Worm (Caenorhabditis elegans): ENCODE results near the gene col-85.

DNA sequence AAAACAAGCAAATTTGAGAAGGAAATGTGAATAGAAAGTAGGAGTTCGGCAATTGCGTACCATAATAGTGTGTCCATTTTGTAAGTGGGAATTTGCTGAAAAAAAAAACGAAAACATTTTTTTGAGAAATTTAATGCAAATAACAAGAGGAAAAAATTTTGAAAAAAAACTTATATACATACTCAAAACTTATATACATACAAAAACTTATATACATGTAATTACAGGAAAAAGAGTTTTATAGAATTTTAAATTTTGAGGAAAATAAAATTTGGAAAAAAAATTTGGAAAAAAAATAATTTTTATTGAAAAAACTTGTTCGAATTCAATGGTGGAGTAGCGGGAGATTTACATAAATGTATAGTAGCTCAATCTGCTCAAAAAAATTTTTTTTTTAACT lies 7.9 kb upstream of the col-85 start, which contains the start of gene ador-1:
- TF ChIP-seq lin-15B (tag; optimal IDR thresholded peaks at IDR 0.05) (no peak), T20F7.1 (GFP tag; optimal IDR thresholded peaks at IDR 0.05) (no peak), jun-1 (tag; optimal IDR thresholded peaks at IDR 0.05) (no peak), lsy-2 (tag; optimal IDR thresholded peaks at IDR 0.05) (no peak), nhr-237 (tag; optimal IDR thresholded peaks at IDR 0.05) (no peak), mep-1 (tag; optimal IDR thresholded peaks at IDR 0.05) (no peak), pha-4 (GFP tag; IDR thresholded peaks at IDR 0.05) (no peak), pha-4 (tag; optimal IDR thresholded peaks at IDR 0.05) (no peak), fos-1 (tag; optimal IDR thresholded peaks at IDR 0.05) (no peak), gei-8 (GFP tag; optimal IDR thresholded peaks at IDR 0.05) (no peak), nhr-42 (GFP tag; IDR thresholded peaks at IDR 0.05) (no peak), D1046.2 (GFP tag; IDR thresholded peaks at IDR 0.05) (no peak), zag-1 (tag; optimal IDR thresholded peaks at IDR 0.05) (no peak), zip-11 (GFP tag; IDR thresholded peaks at IDR 0.05) (no peak)

Measured in whole organism, L4 larva.